Worm (Caenorhabditis elegans) whole organism, young adult: Measurements from ENCODE around the gene C02H6.3.

Experiments
- F55B11.4 ChIP-seq: sonication (generic microtip); optimal IDR thresholded peaks from 2 replicates; lab custom pipeline; 2016; ENCODE audit warnings: missing compliant biosample characterization, missing genetic modification characterization, borderline replicate concordance; ENCODE audit not compliant: insufficient read depth
- F57C9.4 ChIP-seq: sonication (generic microtip); optimal IDR thresholded peaks from 2 replicates; lab custom pipeline; 2017; ENCODE audit warnings: mild to moderate bottlenecking, missing genetic modification characterization, missing compliant biosample characterization
- K11D2.4 ChIP-seq: fragments of 200-800 bp; sonication (Bioruptor generic); IDR thresholded peaks from 2 replicates; pipeline ENCODE4 v1.3.6; 2022; ENCODE audit warnings: missing genetic modification reagents, missing genetic modification characterization, missing compliant biosample characterization
- Y95B8A.8 ChIP-seq: fragments of 200-800 bp; sonication (Bioruptor generic); IDR thresholded peaks from 2 replicates; pipeline ENCODE4 v1.3.6; 2022; ENCODE audit warnings: missing genetic modification reagents, missing genetic modification characterization, missing compliant biosample characterization
- ama-1 ChIP-seq, 3 experiments: fragments of 150-350 bp in 1 of 3; sonication (generic microtip) in 2 of 3; optimal IDR thresholded peaks; 2 replicates each; lab custom pipeline; 2014 to 2018; ENCODE audit warnings: missing biosample characterization in 2 of 3, missing genetic modification characterization in 2 of 3, missing genetic modification reagents in 2 of 3
- attf-5 ChIP-seq: fragments of 200-800 bp; sonication (Bioruptor generic); optimal IDR thresholded peaks from 2 replicates; lab custom pipeline; 2018; ENCODE audit warnings: mild to moderate bottlenecking, missing genetic modification characterization, missing compliant biosample characterization
- bed-2 ChIP-seq: fragments of 200-800 bp; sonication (Bioruptor generic); IDR thresholded peaks from 2 replicates; pipeline ENCODE4 v1.3.6; 2022; ENCODE audit warnings: missing genetic modification reagents, missing genetic modification characterization, missing compliant biosample characterization
- ccch-3 ChIP-seq: fragments of 200-800 bp; sonication (Bioruptor generic); optimal IDR thresholded peaks from 2 replicates; lab custom pipeline; 2018; ENCODE audit warnings: mild to moderate bottlenecking, missing genetic modification characterization, missing compliant biosample characterization
- cebp-1 ChIP-seq, 2 experiments: fragments of 200-800 bp in 1 of 2; sonication (Bioruptor generic) in 1 of 2; sonication (generic microtip) in 1 of 2; IDR thresholded peaks in 1 of 2; optimal IDR thresholded peaks in 1 of 2; 2 replicates each; pipeline versions ENCODE4 v1.3.6 to Lab custom; 2017 to 2022; ENCODE audit warnings: missing compliant biosample characterization in 2 of 2, missing genetic modification characterization in 2 of 2, mild to moderate bottlenecking in 1 of 2, missing genetic modification reagents in 1 of 2, moderate library complexity in 1 of 2
- cebp-2 ChIP-seq: fragments of 200-800 bp; sonication (Bioruptor generic); IDR thresholded peaks from 2 replicates; pipeline ENCODE4 v1.3.6; 2022; ENCODE audit warnings: missing genetic modification characterization, missing compliant biosample characterization
- ceh-27 ChIP-seq: fragments of 200-800 bp; sonication (Bioruptor generic); optimal IDR thresholded peaks from 2 replicates; lab custom pipeline; 2018; ENCODE audit warnings: mild to moderate bottlenecking, missing genetic modification characterization, moderate library complexity, missing compliant biosample characterization
- chd-7 ChIP-seq: sonication (generic microtip); optimal IDR thresholded peaks from 2 replicates; lab custom pipeline; 2016; ENCODE audit warnings: mild to moderate bottlenecking, missing genetic modification characterization, moderate library complexity, missing compliant biosample characterization
- egl-18 ChIP-seq: fragments of 200-800 bp; sonication (Bioruptor generic); IDR thresholded peaks from 2 replicates; pipeline ENCODE4 v1.3.6; 2022; ENCODE audit warnings: missing genetic modification reagents, missing genetic modification characterization, missing compliant biosample characterization
- gei-17 ChIP-seq: fragments of 200-800 bp; sonication (Bioruptor generic); optimal IDR thresholded peaks from 2 replicates; lab custom pipeline; 2018; ENCODE audit warnings: mild to moderate bottlenecking, missing genetic modification characterization, missing compliant biosample characterization
- hlh-26 ChIP-seq: fragments of 200-800 bp; sonication (Bioruptor generic); conservative IDR thresholded peaks from 2 replicates; pipeline ENCODE4 v1.3.6; 2022; ENCODE audit warnings: missing genetic modification reagents, missing genetic modification characterization, missing compliant biosample characterization
- hmg-1.2 ChIP-seq: fragments of 200-800 bp; sonication (Bioruptor generic); IDR thresholded peaks from 2 replicates; pipeline ENCODE4 v1.3.6; 2022; ENCODE audit warnings: missing genetic modification reagents, missing genetic modification characterization, missing compliant biosample characterization
- hrde-1 ChIP-seq: sonication (generic microtip); optimal IDR thresholded peaks from 2 replicates; lab custom pipeline; 2016; ENCODE audit warnings: missing genetic modification characterization, mild to moderate bottlenecking, missing compliant biosample characterization, moderate library complexity, missing genotype, missing genetic modification reagents, borderline replicate concordance
- lag-1 ChIP-seq: fragments of 200-800 bp; sonication (Bioruptor generic); IDR thresholded peaks from 2 replicates; pipeline ENCODE4 v1.3.6; 2022; ENCODE audit warnings: missing genetic modification reagents, missing genetic modification characterization, missing compliant biosample characterization
- lir-1 ChIP-seq: fragments of 200-800 bp; sonication (Bioruptor generic); conservative IDR thresholded peaks from 2 replicates; pipeline ENCODE4 v1.3.6; 2022; ENCODE audit warnings: missing genetic modification reagents, missing genetic modification characterization, missing compliant biosample characterization
- lsy-27 ChIP-seq: sonication (generic microtip); optimal IDR thresholded peaks from 2 replicates; lab custom pipeline; 2017; ENCODE audit warnings: missing genetic modification characterization, mild to moderate bottlenecking, missing compliant biosample characterization, antibody characterized with exemption, missing genotype, borderline replicate concordance; ENCODE audit not compliant: insufficient read depth
- madf-6 ChIP-seq: fragments of 200-800 bp; sonication (Bioruptor generic); IDR thresholded peaks from 2 replicates; pipeline ENCODE4 v1.3.6; 2022; ENCODE audit warnings: missing genetic modification reagents, missing genetic modification characterization, missing compliant biosample characterization
- mcd-1 ChIP-seq: fragments of 200-800 bp; sonication (Bioruptor generic); IDR thresholded peaks from 2 replicates; pipeline ENCODE4 v1.3.6; 2022; ENCODE audit warnings: missing genetic modification reagents, missing genetic modification characterization, missing compliant biosample characterization
- nfya-2 ChIP-seq: fragments of 200-800 bp; sonication (Bioruptor generic); IDR thresholded peaks from 2 replicates; pipeline ENCODE4 v1.3.6; 2022; ENCODE audit warnings: missing genetic modification reagents, missing genetic modification characterization, missing compliant biosample characterization
- nfyb-1 ChIP-seq: fragments of 200-800 bp; sonication (Bioruptor generic); IDR thresholded peaks from 2 replicates; pipeline ENCODE4 v1.3.6; 2022; ENCODE audit warnings: missing genetic modification reagents, missing genetic modification characterization, missing compliant biosample characterization
- nhr-80 ChIP-seq: sonication (generic microtip); optimal IDR thresholded peaks from 2 replicates; lab custom pipeline; 2016; ENCODE audit warnings: missing genetic modification characterization, missing compliant biosample characterization
- nhr-90 ChIP-seq: sonication (generic microtip); optimal IDR thresholded peaks from 2 replicates; lab custom pipeline; 2016; ENCODE audit warnings: missing genotype, mild to moderate bottlenecking, missing genetic modification characterization, missing compliant biosample characterization
- pha-4 ChIP-seq: fragments of 150-350 bp; sonication (generic microtip); optimal IDR thresholded peaks from 2 replicates; lab custom pipeline; 2014; ENCODE audit warnings: missing biosample characterization, missing genetic modification reagents, missing genetic modification characterization
- rcor-1 ChIP-seq: fragments of 200-800 bp; sonication (Bioruptor generic); IDR thresholded peaks from 2 replicates; pipeline ENCODE4 v1.3.6; 2022; ENCODE audit warnings: missing genetic modification reagents, missing genetic modification characterization, missing compliant biosample characterization
- rpc-1 ChIP-seq, 2 experiments: fragments of 150-350 bp in 1 of 2; sonication (generic microtip) in 1 of 2; optimal IDR thresholded peaks; 2 replicates each; lab custom pipeline; 2014 to 2018; ENCODE audit warnings: missing biosample characterization in 1 of 2, missing genetic modification characterization in 1 of 2, missing genetic modification reagents in 1 of 2, missing genotype in 1 of 2
- snpc-1.1 ChIP-seq: sonication (generic microtip); optimal IDR thresholded peaks from 2 replicates; lab custom pipeline; 2017; ENCODE audit warnings: missing genetic modification characterization, mild to moderate bottlenecking, missing compliant biosample characterization, antibody characterized with exemption, moderate library complexity, missing genotype, missing genetic modification reagents; ENCODE audit not compliant: insufficient read depth
- xnd-1 ChIP-seq: sonication (generic microtip); optimal IDR thresholded peaks from 2 replicates; lab custom pipeline; 2016; ENCODE audit warnings: missing genotype, missing genetic modification reagents, missing genetic modification characterization, missing compliant biosample characterization
- ztf-18 ChIP-seq: sonication (generic microtip); optimal IDR thresholded peaks from 2 replicates; lab custom pipeline; 2016; ENCODE audit warnings: missing genotype, mild to moderate bottlenecking, missing genetic modification characterization, missing compliant biosample characterization
- ztf-3 ChIP-seq: fragments of 200-800 bp; sonication (Bioruptor generic); optimal IDR thresholded peaks from 2 replicates; lab custom pipeline; 2018; ENCODE audit warnings: mild to moderate bottlenecking, missing genetic modification characterization, missing compliant biosample characterization

C02H6.3 gene

DNA sequence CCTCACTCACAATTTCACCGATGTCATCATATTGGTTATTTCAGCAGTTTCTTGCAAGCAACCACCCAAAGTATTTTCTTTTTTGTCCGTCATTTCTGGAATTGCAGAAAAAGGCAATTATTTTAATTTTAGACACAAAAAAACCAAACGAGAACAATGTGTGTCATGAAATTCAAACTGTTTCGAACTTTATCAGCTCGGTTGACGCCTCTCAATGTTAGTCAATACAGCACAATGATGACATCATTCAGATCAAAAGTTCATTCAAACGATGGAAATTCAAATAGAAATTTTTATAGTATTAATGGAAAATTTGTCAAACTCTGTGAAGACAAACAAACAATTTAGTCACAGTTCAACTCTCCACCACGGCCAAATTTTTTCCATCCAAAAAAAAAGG lies 4.3 kb upstream of the C02H6.3 start, which contains the start of gene fbxa-105:
Gene fbxa-105, minus strand, starts transcription at position 97 of the 400 bp plus-strand sequence.
- TF ChIP-seq hlh-26 (GFP tag; lab: Robert Waterston, UW) = no peak
- TF ChIP-seq rcor-1 (GFP tag; lab: Robert Waterston, UW) = no peak
- TF ChIP-seq nhr-80 (tag; lab: Kevin White, UChicago) = peak; percentile 34
- no peak for TF ChIP-seq attf-5 (GFP tag; lab: Kevin White, UChicago)

DNA sequence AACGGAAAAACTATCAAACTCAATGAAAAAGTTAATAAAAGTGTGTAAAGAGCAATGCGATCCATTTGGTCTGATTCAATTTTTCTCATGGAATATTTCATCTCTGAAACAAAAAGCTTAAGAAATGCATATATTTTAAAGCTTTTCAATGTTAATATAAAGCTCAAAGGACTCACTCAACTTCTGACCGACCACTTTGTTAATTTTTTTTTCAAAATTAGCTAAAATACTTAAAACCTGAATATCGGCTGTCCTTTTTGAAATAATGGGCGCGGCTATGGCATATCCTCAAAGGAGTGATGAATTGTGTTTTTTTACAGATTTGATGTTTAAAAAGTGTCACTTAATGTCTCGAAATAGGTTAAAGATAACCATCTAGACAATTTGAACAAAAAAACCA lies 2.1 kb upstream of the C02H6.3 start, which contains the start of gene C02H6.1:
Gene C02H6.1, minus strand, starts transcription at position 101 of the 400 bp plus-strand sequence.
- no peak for TF ChIP-seq lsy-27
- no peak for TF ChIP-seq cebp-1 (GFP tag; IDR thresholded peaks at IDR 0.05; lab: Robert Waterston, UW)
- no peak for TF ChIP-seq cebp-1 (tag; optimal IDR thresholded peaks at IDR 0.05; lab: Kevin White, UChicago)
- no peak for TF ChIP-seq nhr-90
- no peak for TF ChIP-seq pha-4 (tag; lab: Kevin White, UChicago)
- TF ChIP-seq mcd-1 (GFP tag; lab: Robert Waterston, UW) = no peak
- TF ChIP-seq egl-18 (GFP tag; lab: Robert Waterston, UW) = no peak
- TF ChIP-seq snpc-1.1 (tag; lab: Kevin White, UChicago) = no peak
- no peak for TF ChIP-seq nfya-2
- TF ChIP-seq hrde-1 (tag; lab: Kevin White, UChicago) = no peak
- TF ChIP-seq ceh-27 (GFP tag; lab: Kevin White, UChicago) = no peak
- TF ChIP-seq nfyb-1 (GFP tag; lab: Robert Waterston, UW) = no peak
- no peak for TF ChIP-seq ztf-18 (tag; lab: Kevin White, UChicago)
- no peak for TF ChIP-seq gei-17 (GFP tag; lab: Kevin White, UChicago)
- no peak for TF ChIP-seq xnd-1
- TF ChIP-seq F55B11.4 (tag; lab: Kevin White, UChicago) = no peak

DNA sequence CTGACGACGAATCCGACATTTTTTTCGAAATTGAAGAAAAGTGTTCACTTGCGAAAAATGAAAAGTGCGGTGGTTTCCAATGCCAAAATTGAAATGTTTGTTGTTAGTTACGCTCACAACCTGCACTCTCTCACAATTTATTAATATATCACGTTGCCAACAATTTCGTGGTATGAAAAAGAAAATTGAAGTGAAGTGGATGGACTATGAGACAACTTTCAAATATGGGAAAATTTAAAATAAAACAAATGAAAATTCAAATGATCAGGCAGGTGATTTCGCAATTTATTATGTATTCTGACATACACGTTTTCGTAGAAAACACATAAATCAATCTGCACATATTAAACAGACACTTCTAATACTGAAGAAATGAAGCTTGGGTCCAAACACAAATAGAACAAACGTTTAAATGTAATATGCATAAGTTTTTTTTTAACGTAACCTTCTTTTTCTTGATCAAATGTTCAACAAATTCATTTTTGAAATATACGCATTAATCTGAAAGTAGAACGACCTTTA lies 1.5 kb downstream of the C02H6.3 start, which contains the start of gene srp-6:
Gene srp-6, minus strand, starts transcription at position 51 of the 522 bp plus-strand sequence.
- TF ChIP-seq chd-7 (tag; lab: Kevin White, UChicago) (no peak), cebp-1 (GFP tag; IDR thresholded peaks at IDR 0.05; lab: Robert Waterston, UW) (no peak), cebp-1 (tag; optimal IDR thresholded peaks at IDR 0.05; lab: Kevin White, UChicago) (no peak), lir-1 (GFP tag; lab: Robert Waterston, UW) (no peak), rcor-1 (GFP tag; lab: Robert Waterston, UW) (no peak), rpc-1 (optimal IDR thresholded peaks at IDR 0.05; lab: Kevin White, UChicago) (no peak), rpc-1 (tag; optimal IDR thresholded peaks at IDR 0.05; lab: Kevin White, UChicago) (no peak), nhr-80 (tag; lab: Kevin White, UChicago) (no peak), cebp-2 (GFP tag; lab: Robert Waterston, UW) (no peak), lag-1 (GFP tag; lab: Robert Waterston, UW) (no peak), F57C9.4 (tag; lab: Kevin White, UChicago) (no peak), ama-1 (optimal IDR thresholded peaks at IDR 0.05; lab: Kevin White, UChicago) (no peak), ama-1 (GFP tag; optimal IDR thresholded peaks at IDR 0.05; lab: Kevin White, UChicago) (no peak), ccch-3 (GFP tag; lab: Kevin White, UChicago) (no peak), Y95B8A.8 (GFP tag; lab: Robert Waterston, UW) (no peak)
- TF ChIP-seq, all 124 proteins: peak for 0

DNA sequence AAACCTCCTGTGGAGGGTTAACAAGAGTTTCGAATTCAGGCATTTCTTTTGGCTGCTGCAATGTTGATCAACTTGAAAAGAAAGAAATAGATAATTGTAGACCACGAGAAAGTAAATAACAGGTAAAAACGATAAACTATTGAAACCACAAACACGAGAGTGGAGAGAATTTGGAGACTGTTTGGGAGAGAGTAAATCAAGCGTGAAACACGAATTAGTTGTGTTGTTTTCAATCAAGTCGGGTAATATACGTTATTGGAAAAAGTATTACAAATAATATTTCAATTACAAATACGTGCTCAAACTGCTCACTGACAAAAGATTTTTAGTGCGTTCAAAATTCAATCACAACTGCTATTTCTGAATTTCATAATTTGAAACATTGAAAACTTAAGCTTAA lies 6.6 kb downstream of the C02H6.3 start, which contains the start of gene C03G6.17:
Gene C03G6.17, minus strand, starts transcription at position 101 of the 400 bp plus-strand sequence.
- TF ChIP-seq madf-6 = no peak
- TF ChIP-seq bed-2 (GFP tag; lab: Robert Waterston, UW) = no peak
- no peak for TF ChIP-seq egl-18 (GFP tag; lab: Robert Waterston, UW)
- no peak for TF ChIP-seq K11D2.4 (GFP tag; lab: Robert Waterston, UW)
- TF ChIP-seq ztf-3 (GFP tag; lab: Kevin White, UChicago) = no peak
- TF ChIP-seq rpc-1 (optimal IDR thresholded peaks at IDR 0.05; lab: Kevin White, UChicago) = no peak
- TF ChIP-seq rpc-1 (tag; optimal IDR thresholded peaks at IDR 0.05; lab: Kevin White, UChicago) = no peak
- TF ChIP-seq hmg-1.2 (GFP tag; lab: Robert Waterston, UW) = no peak
- TF ChIP-seq, all 124 proteins: peak for 0
